Worm (Caenorhabditis elegans): Measurements from ENCODE around the gene T06A10.106.

- TF ChIP-seq snpc-4 (tag; optimal IDR thresholded peaks at IDR 0.05) (peak; percentile 5), sox-4 (tag; optimal IDR thresholded peaks at IDR 0.05) (no peak), ces-1 (GFP tag; optimal IDR thresholded peaks at IDR 0.05) (no peak), lin-14 (GFP tag; optimal IDR thresholded peaks at IDR 0.05) (no peak), unc-30 (tag; optimal IDR thresholded peaks at IDR 0.05) (no peak), fkh-4 (tag; optimal IDR thresholded peaks at IDR 0.05; ENCODE audit: borderline replicate concordance) (no peak)
These were observed 5.3 kb downstream of the T06A10.106 start, which contains the start of the genes mel-46 and lsy-13 for ce11 chrIV:16863431-16863895.
